Fruit fly (Drosophila melanogaster) whole organism, prepupa: ENCODE data around the gene mthl5.
A peak's percentile ranks its signal among the peaks of the same experiment; 100 is the strongest.

Experiments
- Blimp-1 ChIP-seq: fragments of 200-800 bp; sonication (Bioruptor generic); optimal IDR thresholded peaks from 3 replicates; lab custom pipeline; 2017; ENCODE audit warnings: missing biosample characterization, missing genetic modification characterization, mild to moderate bottlenecking, moderate library complexity, missing genetic modification reagents
- CG10669 ChIP-seq: fragments of 200-800 bp; sonication (Bioruptor generic); optimal IDR thresholded peaks from 3 replicates; lab custom pipeline; 2018; ENCODE audit warnings: missing biosample characterization, mild to moderate bottlenecking, missing genetic modification characterization, moderate library complexity
- CG11294 ChIP-seq: fragments of 200-800 bp; sonication (Bioruptor generic); IDR thresholded peaks from 2 replicates; pipeline ENCODE4 v1.3.6; 2022; ENCODE audit warnings: missing biosample characterization, missing genetic modification characterization
- CG11902 ChIP-seq: fragments of 200-800 bp; sonication (Bioruptor generic); optimal IDR thresholded peaks from 3 replicates; lab custom pipeline; 2016; ENCODE audit warnings: missing biosample characterization, missing genetic modification characterization
- CG15336 ChIP-seq: fragments of 200-800 bp; sonication (Bioruptor generic); IDR thresholded peaks from 2 replicates; pipeline ENCODE4 v1.3.6; 2022; ENCODE audit warnings: missing biosample characterization, missing genetic modification characterization
- CG16779 ChIP-seq: fragments of 200-800 bp; sonication (Bioruptor generic); optimal IDR thresholded peaks from 3 replicates; lab custom pipeline; 2017; ENCODE audit warnings: missing biosample characterization, mild to moderate bottlenecking, missing genetic modification characterization
- CG3032 ChIP-seq: fragments of 200-800 bp; optimal IDR thresholded peaks from 2 replicates; lab custom pipeline; 2019; ENCODE audit warnings: missing biosample characterization, mild to moderate bottlenecking, missing genetic modification characterization, moderate library complexity
- CG31627 ChIP-seq: fragments of 200-800 bp; sonication (Bioruptor generic); optimal IDR thresholded peaks from 3 replicates; lab custom pipeline; 2016; ENCODE audit warnings: missing biosample characterization, missing genetic modification characterization
- CG32006 ChIP-seq: fragments of 200-800 bp; sonication (Bioruptor generic); optimal IDR thresholded peaks from 3 replicates; lab custom pipeline; 2017; ENCODE audit warnings: missing biosample characterization, mild to moderate bottlenecking, missing genetic modification characterization
- CG6163 ChIP-seq: fragments of 200-800 bp; sonication (Bioruptor generic); IDR thresholded peaks from 3 replicates; pipeline ENCODE4 v1.3.6; 2022; ENCODE audit warnings: missing biosample characterization, missing genetic modification characterization
- CG6792 ChIP-seq: fragments of 200-800 bp; sonication (Bioruptor generic); optimal IDR thresholded peaks from 3 replicates; lab custom pipeline; 2016; ENCODE audit warnings: missing biosample characterization, missing genetic modification characterization
- CG6808 ChIP-seq: fragments of 200-800 bp; sonication (Bioruptor generic); optimal IDR thresholded peaks from 3 replicates; lab custom pipeline; 2017; ENCODE audit warnings: missing biosample characterization, missing genetic modification characterization, mild to moderate bottlenecking, moderate library complexity, missing genetic modification reagents
- CG6854 ChIP-seq: fragments of 200-800 bp; sonication (Bioruptor generic); optimal IDR thresholded peaks from 2 replicates; lab custom pipeline; 2017; ENCODE audit warnings: missing biosample characterization, mild to moderate bottlenecking, missing genetic modification characterization
- CG7368 ChIP-seq: fragments of 200-800 bp; sonication (Bioruptor generic); optimal IDR thresholded peaks from 3 replicates; lab custom pipeline; 2016; ENCODE audit warnings: missing biosample characterization, missing genetic modification characterization
- CG8119 ChIP-seq: fragments of 200-800 bp; sonication (Bioruptor generic); IDR thresholded peaks from 3 replicates; pipeline ENCODE4 v1.3.6; 2022; ENCODE audit warnings: missing biosample characterization, missing genetic modification characterization
- CG8319 ChIP-seq: fragments of 200-800 bp; sonication (Bioruptor generic); optimal IDR thresholded peaks from 3 replicates; lab custom pipeline; 2016; ENCODE audit warnings: missing biosample characterization, missing genetic modification characterization
- CG8632 ChIP-seq: fragments of 200-800 bp; sonication (Bioruptor generic); optimal IDR thresholded peaks from 3 replicates; lab custom pipeline; 2016; ENCODE audit warnings: missing biosample characterization, missing genetic modification characterization
- CG9139 ChIP-seq: fragments of 200-800 bp; sonication (Bioruptor generic); optimal IDR thresholded peaks from 3 replicates; lab custom pipeline; 2017; ENCODE audit warnings: missing biosample characterization, mild to moderate bottlenecking, missing genetic modification characterization
- Eip75B ChIP-seq: fragments of 200-800 bp; sonication (Bioruptor generic); optimal IDR thresholded peaks from 3 replicates; lab custom pipeline; 2016; ENCODE audit warnings: missing biosample characterization, missing genetic modification characterization
- Eip78C ChIP-seq: fragments of 200-800 bp; sonication (Bioruptor generic); peaks from one replicate; lab custom pipeline; 2016; ENCODE audit warnings: missing biosample characterization, missing genetic modification characterization
- Eip93F ChIP-seq: fragments of 200-800 bp; sonication (Bioruptor generic); optimal IDR thresholded peaks from 2 replicates; lab custom pipeline; 2016; ENCODE audit warnings: missing biosample characterization, mild to moderate bottlenecking, missing genetic modification characterization
- Ets21C ChIP-seq: fragments of 200-800 bp; sonication (Bioruptor generic); optimal IDR thresholded peaks from 3 replicates; lab custom pipeline; 2016; ENCODE audit warnings: missing biosample characterization, missing genetic modification characterization
- Ets96B ChIP-seq: fragments of 200-800 bp; optimal IDR thresholded peaks from 2 replicates; lab custom pipeline; 2019; ENCODE audit warnings: missing biosample characterization, mild to moderate bottlenecking, missing genetic modification characterization, moderate library complexity
- Hr38 ChIP-seq: sonication (Bioruptor generic); optimal IDR thresholded peaks from 2 replicates; lab custom pipeline; 2016; ENCODE audit warnings: missing biosample characterization, missing genetic modification characterization
- Hr39 ChIP-seq: fragments of 200-800 bp; sonication (Bioruptor generic); optimal IDR thresholded peaks from 2 replicates; lab custom pipeline; 2016; ENCODE audit warnings: missing biosample characterization, missing genetic modification characterization
- Hr4 ChIP-seq: fragments of 200-800 bp; sonication (Bioruptor generic); optimal IDR thresholded peaks from 3 replicates; lab custom pipeline; 2016; ENCODE audit warnings: missing biosample characterization, missing genetic modification characterization
- Lpt ChIP-seq: fragments of 200-800 bp; sonication (Bioruptor generic); optimal IDR thresholded peaks from 3 replicates; lab custom pipeline; 2016; ENCODE audit warnings: missing biosample characterization, missing genetic modification characterization
- Met ChIP-seq: fragments of 200-800 bp; sonication (Bioruptor generic); optimal IDR thresholded peaks from 3 replicates; lab custom pipeline; 2016; ENCODE audit warnings: missing biosample characterization, missing genetic modification characterization
- Smox ChIP-seq: fragments of 200-800 bp; sonication (Bioruptor generic); optimal IDR thresholded peaks from 3 replicates; lab custom pipeline; 2016; ENCODE audit warnings: missing biosample characterization, missing genetic modification characterization
- Sox102F ChIP-seq: fragments of 200-800 bp; sonication (Bioruptor generic); optimal IDR thresholded peaks from 2 replicates; lab custom pipeline; 2016; ENCODE audit warnings: missing biosample characterization, mild to moderate bottlenecking, missing genetic modification characterization
- Sox14 ChIP-seq: fragments of 200-800 bp; sonication (Bioruptor generic); optimal IDR thresholded peaks from 3 replicates; lab custom pipeline; 2016; ENCODE audit warnings: missing biosample characterization, missing genetic modification characterization
- Sox15 ChIP-seq: fragments of 200-800 bp; sonication (Bioruptor generic); optimal IDR thresholded peaks from 3 replicates; lab custom pipeline; 2016; ENCODE audit warnings: missing biosample characterization, missing genetic modification characterization
- acj6 ChIP-seq: fragments of 200-800 bp; sonication (Bioruptor generic); optimal IDR thresholded peaks from 3 replicates; lab custom pipeline; 2016; ENCODE audit warnings: missing biosample characterization, missing genetic modification characterization
- cyc ChIP-seq: fragments of 200-800 bp; sonication (Bioruptor generic); optimal IDR thresholded peaks from 3 replicates; lab custom pipeline; 2016; ENCODE audit warnings: missing biosample characterization, missing genetic modification characterization
- dac ChIP-seq: fragments of 200-800 bp; sonication (Bioruptor generic); optimal IDR thresholded peaks from 2 replicates; lab custom pipeline; 2017; ENCODE audit warnings: missing biosample characterization, mild to moderate bottlenecking, missing genetic modification characterization
- esn ChIP-seq: fragments of 200-800 bp; sonication (Bioruptor generic); optimal IDR thresholded peaks from 2 replicates; lab custom pipeline; 2016; ENCODE audit warnings: missing biosample characterization, mild to moderate bottlenecking, missing genetic modification characterization, moderate library complexity
- lz ChIP-seq: fragments of 200-800 bp; sonication (Bioruptor generic); optimal IDR thresholded peaks from 3 replicates; lab custom pipeline; 2016; ENCODE audit warnings: missing biosample characterization, missing genetic modification characterization
- net ChIP-seq: fragments of 200-800 bp; sonication (Bioruptor generic); optimal IDR thresholded peaks from 3 replicates; lab custom pipeline; 2016; ENCODE audit warnings: missing biosample characterization, missing genetic modification characterization
- pdm3 ChIP-seq: fragments of 200-800 bp; sonication (Bioruptor generic); optimal IDR thresholded peaks from 3 replicates; lab custom pipeline; 2016; ENCODE audit warnings: missing biosample characterization, missing genetic modification characterization
- salr ChIP-seq, 2 experiments: fragments of 200-800 bp; sonication (Bioruptor generic); optimal IDR thresholded peaks; 3 replicates each; lab custom pipeline; 2016 to 2018; ENCODE audit warnings: missing biosample characterization in 2 of 2, missing genetic modification characterization in 2 of 2, mild to moderate bottlenecking in 1 of 2
- spab ChIP-seq: fragments of 200-800 bp; sonication (Bioruptor generic); optimal IDR thresholded peaks from 2 replicates; lab custom pipeline; 2017; ENCODE audit warnings: missing biosample characterization, mild to moderate bottlenecking, missing genetic modification characterization, missing genetic modification reagents
- topi ChIP-seq: fragments of 200-800 bp; sonication (Bioruptor generic); optimal IDR thresholded peaks from 3 replicates; lab custom pipeline; 2016; ENCODE audit warnings: missing biosample characterization, missing genetic modification characterization
- vri ChIP-seq: fragments of 200-800 bp; sonication (Bioruptor generic); optimal IDR thresholded peaks from 3 replicates; lab custom pipeline; 2016; ENCODE audit warnings: missing biosample characterization, mild to moderate bottlenecking, missing genetic modification characterization

Gene mthl5

DNA sequence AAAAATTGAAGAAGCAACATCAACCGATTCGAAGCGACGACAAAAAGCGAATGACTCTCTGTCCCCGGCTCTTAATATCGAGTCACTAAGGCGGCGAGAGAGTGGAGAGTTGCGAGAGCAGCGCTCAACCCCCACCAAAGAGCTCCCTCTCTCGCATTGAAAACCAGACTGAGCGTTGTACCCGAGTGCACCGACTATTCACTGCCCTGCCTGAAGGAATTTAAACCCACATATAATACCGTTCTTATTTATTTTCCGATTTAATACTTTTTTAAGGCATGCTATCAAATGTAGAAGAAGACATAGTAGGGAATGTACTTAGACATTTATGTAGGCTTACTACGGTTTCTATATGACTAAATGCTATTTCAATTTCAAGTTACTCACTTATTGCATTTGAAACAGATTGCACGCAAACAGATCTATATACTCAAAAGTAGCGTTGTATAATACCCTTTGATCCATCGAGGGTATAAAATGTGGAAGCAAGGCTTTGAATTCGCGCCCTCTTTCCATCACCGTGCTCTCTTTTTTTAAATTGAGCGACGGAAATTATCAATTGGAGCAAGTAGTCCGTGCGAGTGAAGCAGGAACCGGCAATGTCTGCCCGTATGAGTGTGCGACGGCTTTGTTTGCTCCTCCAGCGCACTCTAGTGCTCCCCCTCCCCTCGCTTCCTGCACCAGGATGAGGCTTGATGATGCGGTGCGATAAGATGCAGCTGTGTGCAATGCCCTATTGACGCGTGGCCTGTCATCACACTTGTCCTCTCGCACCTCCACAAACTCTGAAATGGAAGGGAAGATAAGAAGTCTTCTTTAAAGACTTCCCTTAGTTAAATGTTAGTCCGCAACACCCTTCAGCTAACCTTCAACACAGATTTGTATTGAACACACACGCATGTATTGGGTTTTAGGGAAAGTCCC lies at the start of gene mthl5 (continued):
- peak; percentile 83 for TF ChIP-seq dac
- TF ChIP-seq CG3032: peak; percentile 89
- TF ChIP-seq Hr39: peak; percentile 97
- TF ChIP-seq acj6 (GFP tag; lab: Kevin White, UChicago): peak; percentile 95
- peak; percentile 92 for TF ChIP-seq CG10669 (GFP tag; lab: Kevin White, UChicago)
- peak; percentile 96 for TF ChIP-seq topi
- TF ChIP-seq CG16779: peak; percentile 90
- TF ChIP-seq pdm3 (GFP tag; lab: Kevin White, UChicago): peak; percentile 97
- TF ChIP-seq CG8632 (GFP tag; lab: Kevin White, UChicago): peak; percentile 94
- peak; percentile 94 for TF ChIP-seq Smox (GFP tag; lab: Kevin White, UChicago)
- TF ChIP-seq Met: peak; percentile 95

DNA sequence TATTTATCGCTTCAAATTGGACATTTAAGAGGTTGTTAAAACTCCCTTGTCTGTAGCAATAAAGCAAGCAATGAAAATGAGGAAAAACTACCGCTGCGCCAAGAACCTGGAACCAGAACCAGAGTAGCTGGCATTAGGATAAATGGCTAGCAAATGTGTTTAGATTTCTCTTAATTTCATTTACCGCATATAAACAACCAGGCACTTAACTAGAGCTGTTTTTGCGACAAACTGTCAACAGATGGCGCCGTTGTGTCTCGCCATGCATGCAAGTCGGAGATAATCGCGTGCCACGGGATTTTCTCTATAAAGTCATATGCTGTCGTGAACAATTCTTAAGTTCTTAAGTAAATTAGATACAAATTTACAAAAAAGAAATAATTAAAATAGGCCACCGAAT lies 46.9 kb upstream of the mthl5 start:
- TF ChIP-seq CG6163 (GFP tag; lab: Robert Waterston, UW) (no peak), net (GFP tag; lab: Kevin White, UChicago) (peak; percentile 12)

DNA sequence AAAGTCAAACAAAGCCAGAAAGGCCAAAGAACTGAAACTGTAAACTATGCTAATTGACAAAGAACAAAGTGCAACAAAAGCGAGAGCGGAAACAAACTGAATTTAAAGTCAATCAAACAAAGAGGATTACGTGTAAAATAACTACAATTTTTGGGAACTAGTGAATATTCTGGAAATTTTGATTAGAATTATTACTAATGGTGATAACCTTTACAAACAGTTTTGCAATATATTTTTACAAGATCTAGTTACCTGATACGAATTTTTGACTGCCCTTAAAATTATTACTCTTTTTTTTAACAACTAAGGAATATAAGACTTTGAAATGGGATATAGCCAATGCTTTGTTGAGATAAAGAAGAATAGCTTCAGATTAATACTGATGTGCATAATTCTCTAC lies 44.0 kb upstream of the mthl5 start, which contains the start of gene CG14731:
TSS of gene CG14731 (plus strand) at position 301 of the 400 bp plus-strand sequence.
- no peak for TF ChIP-seq dac
- no peak for TF ChIP-seq Sox102F
- TF ChIP-seq CG8119 (GFP tag; lab: Robert Waterston, UW): no peak
- TF ChIP-seq esn (GFP tag; lab: Kevin White, UChicago): no peak
- TF ChIP-seq CG8319: no peak
- TF ChIP-seq CG9139 (GFP tag; lab: Kevin White, UChicago): no peak
- no peak for TF ChIP-seq CG6792
- no peak for TF ChIP-seq Eip75B (GFP tag; lab: Kevin White, UChicago)

DNA sequence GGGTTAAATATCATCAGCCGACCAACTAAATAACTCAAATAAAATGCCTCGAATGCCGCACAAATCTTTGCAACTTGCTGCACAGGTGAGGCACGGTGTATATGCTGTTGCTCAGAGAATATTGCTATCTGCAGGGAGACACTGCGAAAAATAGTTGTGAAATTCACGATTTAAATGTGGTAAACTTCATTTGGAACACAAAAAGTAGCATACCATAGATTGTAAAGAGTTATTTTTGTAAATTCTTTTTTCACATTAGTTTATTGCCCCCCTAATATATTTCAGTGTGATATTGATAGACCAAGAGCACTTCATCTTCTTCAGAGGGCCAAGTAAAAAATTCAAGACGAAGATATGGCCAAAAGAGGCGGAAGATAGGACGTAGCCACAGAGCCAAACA lies 33.6 kb upstream of the mthl5 start:
- TF ChIP-seq CG10669 (GFP tag; lab: Kevin White, UChicago) (peak; percentile 86), Ets21C (GFP tag; lab: Kevin White, UChicago) (peak; percentile 8), Hr38 (no peak), CG6808 (peak; percentile 82), CG6163 (GFP tag; lab: Robert Waterston, UW) (peak; percentile 92), Met (peak; percentile 56), Eip93F (no peak), Sox15 (GFP tag; lab: Kevin White, UChicago) (peak; percentile 35), CG8632 (GFP tag; lab: Kevin White, UChicago) (peak; percentile 57), salr (GFP tag; optimal IDR thresholded peaks at IDR 0.05; lab: Kevin White, UChicago) (peak; percentile 72 to 77), Eip78C (GFP tag; lab: Kevin White, UChicago) (peak; percentile 94), CG15336 (GFP tag; lab: Robert Waterston, UW) (peak; percentile 83), CG11902 (GFP tag; lab: Kevin White, UChicago) (peak; percentile 20), esn (GFP tag; lab: Kevin White, UChicago) (peak; percentile 60), Hr4 (peak; percentile 68), Lpt (GFP tag; lab: Kevin White, UChicago) (peak; percentile 80), CG6854 (GFP tag; lab: Kevin White, UChicago) (no peak), vri (peak; percentile 12), cyc (peak; percentile 44), CG3032 (peak; percentile 88), CG16779 (peak; percentile 64), Sox14 (GFP tag; lab: Kevin White, UChicago) (peak; percentile 82), spab (peak; percentile 85), Blimp-1 (GFP tag; lab: Kevin White, UChicago) (no peak), Ets96B (peak; percentile 86), CG32006 (GFP tag; lab: Kevin White, UChicago) (peak; percentile 82), CG31627 (GFP tag; lab: Kevin White, UChicago) (peak; percentile 42), CG11294 (peak; percentile 57; the same call in 1 of the 2 replicates), acj6 (GFP tag; lab: Kevin White, UChicago) (peak; percentile 79), Hr39 (peak; percentile 61), CG7368 (GFP tag; lab: Kevin White, UChicago) (peak; percentile 53), lz (GFP tag; lab: Kevin White, UChicago) (peak; percentile 60), CG8319 (peak; percentile 57), Eip75B (GFP tag; lab: Kevin White, UChicago) (peak; percentile 81)
